Fruit fly (Drosophila melanogaster) whole organism, wandering third instar larva: ENCODE data around the gene ninaB.

Source experiments
- Abd-B ChIP-seq: fragments of >200 bp; optimal IDR thresholded peaks from 2 replicates; lab custom pipeline; 2017; ENCODE audit warnings: missing biosample characterization, missing genetic modification characterization
- CG9705 ChIP-seq: fragments of 200-800 bp; sonication (Bioruptor generic); optimal IDR thresholded peaks from 2 replicates; lab custom pipeline; 2018; ENCODE audit warnings: missing biosample characterization, mild to moderate bottlenecking, missing genetic modification characterization
- CrebA ChIP-seq: fragments of 200-800 bp; sonication (Bioruptor generic); optimal IDR thresholded peaks from 2 replicates; lab custom pipeline; 2016; ENCODE audit warnings: missing biosample characterization, mild to moderate bottlenecking, missing genetic modification characterization, borderline replicate concordance
- Dfd ChIP-seq: fragments of >200 bp; optimal IDR thresholded peaks from 2 replicates; lab custom pipeline; 2017; ENCODE audit warnings: missing biosample characterization, missing genetic modification characterization
- Dif ChIP-seq: fragments of 200-275, 200-300 bp; sonication (Bioruptor generic); optimal IDR thresholded peaks from 2 replicates; lab custom pipeline; 2018; ENCODE audit warnings: missing biosample characterization, missing genetic modification characterization; ENCODE audit not compliant: partially characterized antibody
- GATAd ChIP-seq: sonication (Bioruptor generic); optimal IDR thresholded peaks from 2 replicates; lab custom pipeline; 2016; ENCODE audit warnings: missing biosample characterization, missing genetic modification characterization
- HLH106 ChIP-seq: fragments of 200-800 bp; optimal IDR thresholded peaks from 3 replicates; lab custom pipeline; 2019; ENCODE audit warnings: missing biosample characterization, mild to moderate bottlenecking, missing genetic modification characterization, moderate library complexity
- Hnf4 ChIP-seq: fragments of 200-800 bp; sonication (Bioruptor generic); optimal IDR thresholded peaks from 2 replicates; lab custom pipeline; 2016; ENCODE audit warnings: missing biosample characterization, mild to moderate bottlenecking, missing genetic modification characterization
- Hr78 ChIP-seq: fragments of >200 bp; optimal IDR thresholded peaks from 2 replicates; lab custom pipeline; 2017; ENCODE audit warnings: missing biosample characterization, missing genetic modification characterization
- Hr83 ChIP-seq: fragments of 200-300 bp; sonication (Bioruptor generic); optimal IDR thresholded peaks from 2 replicates; lab custom pipeline; 2016; ENCODE audit warnings: missing biosample characterization, mild to moderate bottlenecking, missing genetic modification characterization, moderate library complexity; ENCODE audit not compliant: poor library complexity, severe bottlenecking
- Jra ChIP-seq: sonication (Bioruptor generic); optimal IDR thresholded peaks from 2 replicates; lab custom pipeline; 2016; ENCODE audit warnings: missing biosample characterization, missing genetic modification characterization
- Myc ChIP-seq: fragments of >200 bp; optimal IDR thresholded peaks from 2 replicates; lab custom pipeline; 2017
- Rel ChIP-seq, 2 experiments: fragments of 200-800 bp; sonication (Bioruptor generic) in 1 of 2; optimal IDR thresholded peaks; 2 replicates in 1 of 2; 3 replicates in 1 of 2; lab custom pipeline; 2016 to 2019; ENCODE audit warnings: mild to moderate bottlenecking in 2 of 2, missing biosample characterization in 2 of 2, missing genetic modification characterization in 2 of 2, moderate library complexity in 1 of 2
- Sp1 ChIP-seq: fragments of 200-800 bp; sonication (Bioruptor generic); optimal IDR thresholded peaks from 3 replicates; lab custom pipeline; 2019; ENCODE audit warnings: missing biosample characterization, mild to moderate bottlenecking, missing genetic modification characterization, moderate library complexity
- Vsx2 ChIP-seq: fragments of 200-300, 225-300 bp; sonication (Bioruptor generic); optimal IDR thresholded peaks from 2 replicates; lab custom pipeline; 2018; ENCODE audit warnings: missing biosample characterization, missing genetic modification characterization; ENCODE audit not compliant: partially characterized antibody
- brk ChIP-seq: fragments of 200-800 bp; sonication (Bioruptor generic); optimal IDR thresholded peaks from 2 replicates; lab custom pipeline; 2016; ENCODE audit warnings: missing biosample characterization, mild to moderate bottlenecking, missing genetic modification characterization
- dl ChIP-seq, 2 experiments: fragments of 175-275, 200-275 bp in 1 of 2; fragments of 200-275 bp in 1 of 2; sonication (Bioruptor generic); optimal IDR thresholded peaks; lab custom pipeline; 2018; ENCODE audit warnings: mild to moderate bottlenecking in 2 of 2, missing biosample characterization in 2 of 2, missing genetic modification characterization in 2 of 2, moderate library complexity in 2 of 2; ENCODE audit not compliant: partially characterized antibody in 2 of 2, insufficient read depth in 1 of 2
- dmrt93B ChIP-seq: fragments of 200-800 bp; sonication (Bioruptor generic); optimal IDR thresholded peaks from 2 replicates; lab custom pipeline; 2018; ENCODE audit warnings: missing biosample characterization, mild to moderate bottlenecking, missing genetic modification characterization
- dsf ChIP-seq: sonication (Bioruptor generic); optimal IDR thresholded peaks from 2 replicates; lab custom pipeline; 2016; ENCODE audit warnings: missing biosample characterization, missing genetic modification characterization, borderline replicate concordance
- ey ChIP-seq: fragments of 200-800 bp; sonication (Bioruptor generic); optimal IDR thresholded peaks from 2 replicates; lab custom pipeline; 2016; ENCODE audit warnings: missing biosample characterization, missing genetic modification characterization
- foxo ChIP-seq, 2 experiments: fragments of 200-800 bp; sonication (Bioruptor generic); optimal IDR thresholded peaks; 2 replicates in 1 of 2; 3 replicates in 1 of 2; lab custom pipeline; 2016 to 2017; ENCODE audit warnings: missing biosample characterization in 2 of 2, missing genetic modification characterization in 2 of 2
- fru ChIP-seq: fragments of 200-800 bp; sonication (Bioruptor generic); optimal IDR thresholded peaks from 3 replicates; lab custom pipeline; 2016; ENCODE audit warnings: missing biosample characterization, mild to moderate bottlenecking, missing genetic modification characterization
- jim ChIP-seq: fragments of 175-275, 200-325 bp; sonication (Bioruptor generic); optimal IDR thresholded peaks from 2 replicates; lab custom pipeline; 2016; ENCODE audit warnings: missing biosample characterization, mild to moderate bottlenecking, missing genetic modification characterization
- lola ChIP-seq: fragments of >200 bp; optimal IDR thresholded peaks from 2 replicates; lab custom pipeline; 2017; ENCODE audit warnings: missing biosample characterization, missing genetic modification characterization
- pan ChIP-seq: fragments of >200 bp; optimal IDR thresholded peaks from 2 replicates; lab custom pipeline; 2017
- psq ChIP-seq: fragments of 200-800 bp; sonication (Bioruptor generic); optimal IDR thresholded peaks from 3 replicates; lab custom pipeline; 2017; ENCODE audit warnings: missing biosample characterization, mild to moderate bottlenecking, missing genetic modification characterization, moderate library complexity
- sage ChIP-seq: fragments of 200-800 bp; sonication (Bioruptor generic); optimal IDR thresholded peaks from 2 replicates; lab custom pipeline; 2016; ENCODE audit warnings: missing biosample characterization, mild to moderate bottlenecking, missing genetic modification characterization
- sv ChIP-seq: fragments of 200-800 bp; sonication (Bioruptor generic); optimal IDR thresholded peaks from 3 replicates; lab custom pipeline; 2016; ENCODE audit warnings: missing biosample characterization, missing genetic modification characterization
- tai ChIP-seq: sonication (Bioruptor generic); optimal IDR thresholded peaks from 2 replicates; lab custom pipeline; 2016; ENCODE audit warnings: missing biosample characterization, missing genetic modification characterization
- usp ChIP-seq: fragments of >200 bp; optimal IDR thresholded peaks from 2 replicates; lab custom pipeline; 2017; ENCODE audit warnings: missing biosample characterization, missing genetic modification characterization
- woc ChIP-seq: sonication (Bioruptor generic); optimal IDR thresholded peaks from 2 replicates; lab custom pipeline; 2016; ENCODE audit warnings: missing biosample characterization, mild to moderate bottlenecking, missing genetic modification characterization

ninaB gene

DNA sequence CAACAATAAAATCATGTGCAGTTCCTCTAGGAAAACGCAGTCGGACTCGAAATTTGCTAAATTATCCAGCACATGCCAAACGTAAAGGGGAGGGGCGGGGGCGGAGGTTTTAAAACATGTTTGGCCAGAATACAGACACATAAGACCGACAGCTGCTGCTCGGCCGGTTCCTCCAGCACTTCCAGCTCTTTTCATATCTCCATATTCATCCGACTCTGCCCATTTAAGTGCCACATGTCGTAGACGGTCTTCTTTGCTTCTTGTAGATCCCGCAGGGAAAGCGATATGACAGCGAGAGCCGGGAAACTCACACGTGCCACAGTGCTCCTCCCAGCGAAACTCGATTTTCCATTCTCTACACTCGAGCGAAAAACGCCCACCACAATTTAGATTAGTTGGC is 18.7 kb downstream of the ninaB start:
- TF ChIP-seq tai (GFP tag; lab: Kevin White, UChicago) = no peak
- no peak for TF ChIP-seq Abd-B (GFP tag; lab: Kevin White, UChicago)
- TF ChIP-seq fru = no peak
- TF ChIP-seq sv (GFP tag; lab: Kevin White, UChicago) = no peak
- TF ChIP-seq sage (GFP tag; lab: Kevin White, UChicago) = no peak
- no peak for TF ChIP-seq psq (GFP tag; lab: Kevin White, UChicago)
- no peak for TF ChIP-seq Vsx2 (GFP tag; lab: Kevin White, UChicago)
- no peak for TF ChIP-seq GATAd (GFP tag; lab: Kevin White, UChicago)
- no peak for TF ChIP-seq Rel (GFP tag; optimal IDR thresholded peaks at IDR 0.05; lab: Kevin White, UChicago)
- no peak for TF ChIP-seq Rel (tag; optimal IDR thresholded peaks at IDR 0.05; lab: Kevin White, UChicago)
- TF ChIP-seq dl (GFP tag; optimal IDR thresholded peaks at IDR 0.05; lab: Kevin White, UChicago; ENCODE audit: insufficient read depth in 1 of 2, partially characterized antibody in 2 of 2) = no peak
- no peak for TF ChIP-seq lola
- no peak for TF ChIP-seq woc (GFP tag; lab: Kevin White, UChicago)
- no peak for TF ChIP-seq Hr78 (GFP tag; lab: Kevin White, UChicago)
- no peak for TF ChIP-seq foxo (GFP tag; optimal IDR thresholded peaks at IDR 0.05; lab: Kevin White, UChicago)
- TF ChIP-seq Myc (lab: Kevin White, UChicago) = no peak

- TF ChIP-seq ey (GFP tag; lab: Kevin White, UChicago) = no peak
- no peak for TF ChIP-seq brk (GFP tag; lab: Kevin White, UChicago)
- TF ChIP-seq fru = no peak
- TF ChIP-seq Abd-B (GFP tag; lab: Kevin White, UChicago) = no peak
- TF ChIP-seq Sp1 (GFP tag; lab: Kevin White, UChicago) = no peak
- no peak for TF ChIP-seq sv (GFP tag; lab: Kevin White, UChicago)
- TF ChIP-seq foxo (GFP tag; optimal IDR thresholded peaks at IDR 0.05; lab: Kevin White, UChicago) = no peak
- TF ChIP-seq pan (lab: Kevin White, UChicago) = no peak
- TF ChIP-seq dsf (GFP tag; lab: Kevin White, UChicago) = no peak
Measured at dm6 chr3R:13720798-13721197, 20.4 kb downstream of the ninaB start.

DNA sequence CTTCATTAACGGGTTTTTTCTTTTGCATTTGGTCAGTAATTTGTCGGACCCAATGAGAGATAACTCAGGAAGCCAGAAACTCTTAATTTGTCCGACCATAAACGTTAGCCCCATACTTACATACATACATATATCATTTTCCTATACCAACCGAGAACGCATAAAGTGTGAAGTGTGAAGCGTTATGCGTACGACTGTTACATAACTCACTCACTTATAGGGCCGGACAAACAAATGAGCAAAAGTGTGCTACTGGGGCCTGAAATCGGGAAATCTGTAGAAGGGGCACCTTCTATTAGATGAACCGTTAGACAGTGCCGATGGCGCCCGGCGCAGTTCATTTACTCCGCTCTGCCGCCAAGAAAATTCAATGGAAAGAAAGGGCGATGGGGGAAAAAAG is 21.6 kb downstream of the ninaB start:
- TF ChIP-seq Dif (GFP tag; lab: Kevin White, UChicago) (no peak), woc (GFP tag; lab: Kevin White, UChicago) (no peak), dmrt93B (no peak), Hr83 (no peak), Vsx2 (GFP tag; lab: Kevin White, UChicago) (no peak), usp (no peak), Hnf4 (GFP tag; lab: Kevin White, UChicago) (no peak), ey (GFP tag; lab: Kevin White, UChicago) (no peak), Dfd (no peak), psq (GFP tag; lab: Kevin White, UChicago) (no peak), HLH106 (tag; lab: Kevin White, UChicago) (no peak), Rel (GFP tag; optimal IDR thresholded peaks at IDR 0.05; lab: Kevin White, UChicago) (no peak), Rel (tag; optimal IDR thresholded peaks at IDR 0.05; lab: Kevin White, UChicago) (no peak), CrebA (no peak), dl (GFP tag; optimal IDR thresholded peaks at IDR 0.05; lab: Kevin White, UChicago; ENCODE audit: insufficient read depth in 1 of 2, partially characterized antibody in 2 of 2) (no peak)
- TF ChIP-seq, all 38 proteins: peak for 0

DNA sequence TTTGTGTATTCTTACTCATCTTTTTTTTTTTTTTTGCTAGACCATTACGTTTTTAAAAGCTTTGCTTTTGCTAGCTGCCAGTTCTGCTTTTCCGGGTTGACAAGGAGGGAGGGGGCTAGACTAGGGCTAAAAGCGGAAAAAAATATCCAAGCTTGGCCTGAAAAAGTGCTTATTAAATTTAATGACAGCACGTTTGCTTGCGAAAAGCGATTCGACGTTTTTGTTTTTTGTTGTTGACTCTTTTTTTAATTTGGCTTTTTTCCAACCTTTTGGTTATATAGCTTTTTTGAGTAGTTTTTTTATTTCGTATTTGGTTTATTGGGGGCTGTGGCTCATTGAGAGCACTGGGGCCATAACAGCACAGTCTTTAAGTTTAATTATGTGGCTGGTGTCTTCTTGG is 22.1 kb downstream of the ninaB start:
- no peak for TF ChIP-seq HLH106 (tag; lab: Kevin White, UChicago)
- TF ChIP-seq CrebA = no peak
- no peak for TF ChIP-seq dsf (GFP tag; lab: Kevin White, UChicago)
- no peak for TF ChIP-seq Hr83
- no peak for TF ChIP-seq dl (GFP tag; optimal IDR thresholded peaks at IDR 0.05; lab: Kevin White, UChicago; ENCODE audit: insufficient read depth in 1 of 2, partially characterized antibody in 2 of 2)
- no peak for TF ChIP-seq Jra (GFP tag; lab: Kevin White, UChicago)
- no peak for TF ChIP-seq pan (lab: Kevin White, UChicago)
- TF ChIP-seq, all 38 proteins: peak for 0

DNA sequence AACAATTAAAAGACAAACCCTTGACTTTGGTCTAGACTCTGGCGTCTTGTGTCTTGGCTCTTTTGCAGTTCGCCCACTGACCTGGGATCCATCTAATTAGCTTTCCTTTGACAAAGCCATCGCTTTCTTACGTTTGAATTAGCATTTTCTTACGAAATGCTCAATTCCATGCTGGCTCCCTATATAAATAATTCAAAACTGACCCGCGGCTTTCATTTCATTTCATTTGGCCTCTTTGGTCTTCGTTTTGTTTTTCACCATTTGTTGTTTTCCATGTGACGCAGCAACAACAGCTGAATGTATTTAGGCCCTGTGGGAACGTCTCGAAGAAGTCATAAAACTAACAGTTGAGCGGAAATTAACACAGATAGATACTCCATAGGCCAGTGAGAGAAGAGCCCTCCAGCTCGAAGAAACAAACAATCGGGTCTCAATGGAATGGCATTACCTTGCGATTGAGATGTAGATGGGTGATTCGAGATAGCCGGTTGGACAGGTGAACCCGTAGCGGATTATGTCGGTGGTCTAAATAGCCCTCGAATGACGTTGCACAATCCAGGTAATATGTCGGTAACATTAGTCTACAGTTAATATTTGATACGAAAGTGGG is 23.8 kb downstream of the ninaB start:
- no peak for TF ChIP-seq Sp1 (GFP tag; lab: Kevin White, UChicago)
- TF ChIP-seq CG9705 (GFP tag; lab: Kevin White, UChicago) = no peak
- no peak for TF ChIP-seq Vsx2 (GFP tag; lab: Kevin White, UChicago)
- TF ChIP-seq Abd-B (GFP tag; lab: Kevin White, UChicago) = no peak
- no peak for TF ChIP-seq tai (GFP tag; lab: Kevin White, UChicago)
- no peak for TF ChIP-seq jim (GFP tag; lab: Kevin White, UChicago)
- TF ChIP-seq, all 38 proteins: peak for 0
